Worm (Caenorhabditis elegans): Measurements from ENCODE around the gene ZK938.3.

DNA sequence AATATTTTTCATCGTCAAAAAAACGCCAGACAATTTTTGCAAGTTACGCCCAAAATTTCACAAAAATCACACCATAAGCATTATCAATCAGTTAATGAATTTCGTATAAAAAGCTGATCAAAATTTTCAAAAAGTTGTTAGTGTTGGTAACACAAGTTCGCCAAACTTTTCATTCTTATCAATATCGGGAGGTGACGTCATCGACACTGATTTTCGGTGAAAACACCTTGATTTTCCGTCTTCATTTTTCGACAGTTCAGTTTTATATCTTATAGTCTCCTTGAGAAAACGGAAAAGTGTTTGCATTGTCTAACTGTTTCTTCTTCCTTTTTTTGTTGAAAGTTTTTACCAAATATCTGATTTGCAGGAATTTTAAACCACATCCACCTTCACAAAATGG lies 47.1 kb upstream of the ZK938.3 start, which contains the start of gene C08H9.15:
- TF ChIP-seq dao-5 (tag; optimal IDR thresholded peaks at IDR 0.05) (no peak), him-1 (tag; optimal IDR thresholded peaks at IDR 0.05) (no peak), W03F9.2 (tag; optimal IDR thresholded peaks at IDR 0.05) (no peak)
